Worm (Caenorhabditis elegans): Measurements from ENCODE around the gene cpg-7.

DNA sequence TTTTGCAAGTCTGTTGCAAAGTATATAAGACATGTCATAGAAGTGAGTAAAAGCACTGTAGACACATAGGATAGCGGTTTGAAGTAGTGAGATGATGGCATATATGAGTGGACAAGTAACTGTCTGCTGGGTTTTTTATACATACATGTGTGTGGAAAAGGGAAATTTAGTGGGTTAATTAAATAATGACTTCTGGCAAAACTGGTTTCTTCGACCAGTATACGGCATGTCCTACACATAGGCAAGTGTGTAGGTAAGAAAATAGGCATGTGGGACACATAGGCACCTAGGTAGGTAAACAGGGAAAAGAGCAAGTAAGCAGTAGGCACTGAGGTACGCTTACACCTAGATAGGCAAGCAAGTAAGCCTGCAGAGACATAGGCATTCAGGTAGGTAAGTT lies 14.4 kb downstream of the cpg-7 start, which contains the start of gene col-87:
- TF ChIP-seq ceh-36 (tag; optimal IDR thresholded peaks at IDR 0.05) (no peak), ceh-13 (GFP tag; optimal IDR thresholded peaks at IDR 0.05) (no peak), ama-1 (optimal IDR thresholded peaks at IDR 0.05) (no peak), scrt-1 (GFP tag; IDR thresholded peaks at IDR 0.05) (no peak), tbx-11 (GFP tag; IDR thresholded peaks at IDR 0.05) (no peak), hnd-1 (tag; optimal IDR thresholded peaks at IDR 0.05) (no peak), hmg-4 (GFP tag; optimal IDR thresholded peaks at IDR 0.05) (no peak), tbx-37 (GFP tag; conservative IDR thresholded peaks at IDR 0.05) (no peak), sea-1 (GFP tag; conservative IDR thresholded peaks at IDR 0.05) (no peak), F13C5.2 (tag; optimal IDR thresholded peaks at IDR 0.05) (no peak)
